Fruit fly (Drosophila melanogaster): Measurements from ENCODE around the gene CG10907.

DNA sequence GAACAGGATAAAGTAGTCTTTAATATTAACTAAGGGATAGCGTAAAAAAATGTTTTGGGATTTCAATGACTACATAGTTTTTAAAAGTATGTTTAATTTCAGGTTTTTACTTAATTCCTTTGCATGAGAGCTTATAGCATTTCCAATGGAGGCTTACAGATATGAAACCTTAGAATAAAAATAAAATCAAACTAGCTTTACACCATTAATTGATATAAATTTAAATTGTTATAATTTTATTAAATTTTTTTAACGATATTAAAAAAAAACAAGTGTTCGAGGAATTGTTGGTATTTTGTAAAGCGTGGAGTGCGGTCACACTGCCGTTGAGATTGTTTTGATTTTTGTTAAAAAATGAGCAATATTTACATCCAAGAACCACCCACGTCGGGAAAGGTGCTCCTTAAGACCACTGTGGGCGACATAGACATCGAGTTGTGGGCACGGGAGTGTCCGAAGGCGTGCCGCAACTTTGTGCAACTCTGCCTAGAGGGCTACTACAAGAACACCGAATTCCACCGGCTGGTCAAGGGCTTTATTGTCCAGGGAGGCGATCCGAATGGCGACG, at the start of gene CG10907, which contains the start of gene twy:
- TF ChIP-seq Sox102F (GFP tag; optimal IDR thresholded peaks at IDR 0.05) (no peak), CG9139 (GFP tag; optimal IDR thresholded peaks at IDR 0.05) (no peak), cyc (GFP tag; optimal IDR thresholded peaks at IDR 0.05) (no peak), CG6163 (GFP tag; IDR thresholded peaks at IDR 0.05) (no peak), CG32006 (GFP tag; optimal IDR thresholded peaks at IDR 0.05) (no peak), CG3032 (tag; optimal IDR thresholded peaks at IDR 0.05) (no peak), CG1621 (tag; optimal IDR thresholded peaks at IDR 0.05) (no peak)
